Comparison of ENCODE assay signal across 5 fruit fly cellular contexts in genomic region chr2L:20829755-20830396, dm6.
TF ChIP-seq lines count a peak whose summit lies in the region.

No protein-coding gene starts in this region.

- peak; percentile 19 for TF ChIP-seq CTCF in whole organism, embryonic (GFP tag; optimal IDR thresholded peaks at IDR 0.05; lab: Kevin White, UChicago)

TF ChIP-seq in whole organism, adult, 20 proteins besides CTCF, POLR2A, EP300 and RAD21 (continues in another document):
- TF ChIP-seq CG12768 (GFP tag; optimal IDR thresholded peaks at IDR 0.05; lab: Kevin White, UChicago), result no peak
- TF ChIP-seq Crg-1 (GFP tag; optimal IDR thresholded peaks at IDR 0.05; lab: Kevin White, UChicago), result no peak
- TF ChIP-seq toe (GFP tag; optimal IDR thresholded peaks at IDR 0.05; lab: Kevin White, UChicago), result no peak
- TF ChIP-seq CG5204 (GFP tag; optimal IDR thresholded peaks at IDR 0.05; lab: Kevin White, UChicago), result no peak
- TF ChIP-seq Hr96 (GFP tag; optimal IDR thresholded peaks at IDR 0.05; lab: Kevin White, UChicago), result no peak
- TF ChIP-seq kay (GFP tag; lab: Kevin White, UChicago; ENCODE audit: borderline replicate concordance), result no peak
- TF ChIP-seq CG7045 (GFP tag; optimal IDR thresholded peaks at IDR 0.05; lab: Kevin White, UChicago), result no peak
- peak; percentile 7 for TF ChIP-seq Mnt (GFP tag; optimal IDR thresholded peaks at IDR 0.05; lab: Kevin White, UChicago)
- peak; percentile 45 for TF ChIP-seq tj (GFP tag; optimal IDR thresholded peaks at IDR 0.05; lab: Kevin White, UChicago)
- TF ChIP-seq CG1620 (GFP tag; optimal IDR thresholded peaks at IDR 0.05; lab: Kevin White, UChicago), result no peak
- peak; percentile 16 for TF ChIP-seq CG33017 (tag; optimal IDR thresholded peaks at IDR 0.05; lab: Kevin White, UChicago)
- TF ChIP-seq cnc (optimal IDR thresholded peaks at IDR 0.05; lab: Kevin White, UChicago), result no peak
- TF ChIP-seq ovo (GFP tag; optimal IDR thresholded peaks at IDR 0.05; lab: Kevin White, UChicago), result peak; percentile 9
- peak; percentile 93 for TF ChIP-seq CG14711 (tag; optimal IDR thresholded peaks at IDR 0.05; lab: Kevin White, UChicago)
- TF ChIP-seq CG7101 (tag; optimal IDR thresholded peaks at IDR 0.05; lab: Kevin White, UChicago), result peak; percentile 22
- peak; percentile 24 for TF ChIP-seq cic (GFP tag; optimal IDR thresholded peaks at IDR 0.05; lab: Kevin White, UChicago)
- peak; percentile 0 for TF ChIP-seq pad (GFP tag; optimal IDR thresholded peaks at IDR 0.05; lab: Kevin White, UChicago)
- no peak for TF ChIP-seq Clk (GFP tag; optimal IDR thresholded peaks at IDR 0.05; lab: Kevin White, UChicago)
- TF ChIP-seq bab1 (GFP tag; optimal IDR thresholded peaks at IDR 0.05; lab: Kevin White, UChicago), result peak; percentile 0

TF ChIP-seq in whole organism, embryonic, 481 proteins besides CTCF, POLR2A, EP300 and RAD21 (continues in another document):
- TF ChIP-seq CG3995 (GFP tag; optimal IDR thresholded peaks at IDR 0.05; lab: Kevin White, UChicago) (no peak), CG30020 (tag; optimal IDR thresholded peaks at IDR 0.05; lab: Kevin White, UChicago) (no peak), scrt (GFP tag; optimal IDR thresholded peaks at IDR 0.05; lab: Kevin White, UChicago) (no peak), ac (GFP tag; optimal IDR thresholded peaks at IDR 0.05; lab: Kevin White, UChicago) (no peak), ase (GFP tag; IDR thresholded peaks at IDR 0.05; lab: Robert Waterston, UW) (no peak), CG43689 (GFP tag; IDR thresholded peaks at IDR 0.05; lab: Robert Waterston, UW) (no peak), CG7271 (tag; optimal IDR thresholded peaks at IDR 0.05; lab: Kevin White, UChicago) (no peak), CG5180 (GFP tag; optimal IDR thresholded peaks at IDR 0.05; lab: Kevin White, UChicago) (no peak), HmgZ (tag; optimal IDR thresholded peaks at IDR 0.05; lab: Kevin White, UChicago) (no peak), CG6654 (GFP tag; optimal IDR thresholded peaks at IDR 0.05; lab: Kevin White, UChicago) (no peak), CG3726 (GFP tag; IDR thresholded peaks at IDR 0.05; lab: Robert Waterston, UW) (no peak), CkIIα-i1 (GFP tag; IDR thresholded peaks at IDR 0.05; lab: Robert Waterston, UW) (no peak), CG2875 (GFP tag; optimal IDR thresholded peaks at IDR 0.05; lab: Kevin White, UChicago) (no peak), emc (GFP tag; optimal IDR thresholded peaks at IDR 0.05; lab: Kevin White, UChicago) (no peak), h (optimal IDR thresholded peaks at IDR 0.05; lab: Kevin White, UChicago) (no peak), tll (GFP tag; optimal IDR thresholded peaks at IDR 0.05; lab: Kevin White, UChicago) (no peak), exex (tag; optimal IDR thresholded peaks at IDR 0.05; lab: Kevin White, UChicago) (peak; percentile 17), CG6254 (GFP tag; optimal IDR thresholded peaks at IDR 0.05; lab: Kevin White, UChicago) (no peak), her (GFP tag; optimal IDR thresholded peaks at IDR 0.05; lab: Kevin White, UChicago) (no peak), Asciz (GFP tag; optimal IDR thresholded peaks at IDR 0.05; lab: Kevin White, UChicago) (no peak)

TF ChIP-seq in whole organism, prepupa, 60 proteins besides CTCF, POLR2A, EP300 and RAD21 (continues in another document):
- TF ChIP-seq spab (GFP tag; optimal IDR thresholded peaks at IDR 0.05; lab: Kevin White, UChicago), result no peak
- TF ChIP-seq OdsH (GFP tag; optimal IDR thresholded peaks at IDR 0.05; lab: Kevin White, UChicago), result peak; percentile 24
- peak; percentile 34 for TF ChIP-seq vri (GFP tag; optimal IDR thresholded peaks at IDR 0.05; lab: Kevin White, UChicago)
- TF ChIP-seq Met (GFP tag; optimal IDR thresholded peaks at IDR 0.05; lab: Kevin White, UChicago), result peak; percentile 7
- peak; percentile 32 for TF ChIP-seq cyc (GFP tag; optimal IDR thresholded peaks at IDR 0.05; lab: Kevin White, UChicago)
- TF ChIP-seq net (GFP tag; optimal IDR thresholded peaks at IDR 0.05; lab: Kevin White, UChicago), result no peak
- TF ChIP-seq CG8119 (GFP tag; IDR thresholded peaks at IDR 0.05; lab: Robert Waterston, UW), result no peak
- no peak for TF ChIP-seq Gug (GFP tag; IDR thresholded peaks at IDR 0.05; lab: Robert Waterston, UW)
- peak; percentile 9 for TF ChIP-seq topi (GFP tag; optimal IDR thresholded peaks at IDR 0.05; lab: Kevin White, UChicago)
- TF ChIP-seq Hr4 (GFP tag; optimal IDR thresholded peaks at IDR 0.05; lab: Kevin White, UChicago), result peak; percentile 6
- peak; percentile 22 for TF ChIP-seq CG10631 (GFP tag; optimal IDR thresholded peaks at IDR 0.05; lab: Kevin White, UChicago)
- no peak for TF ChIP-seq CG10669 (GFP tag; optimal IDR thresholded peaks at IDR 0.05; lab: Kevin White, UChicago)
- peak; percentile 23 for TF ChIP-seq pdm3 (GFP tag; optimal IDR thresholded peaks at IDR 0.05; lab: Kevin White, UChicago)
- TF ChIP-seq CG31627 (GFP tag; optimal IDR thresholded peaks at IDR 0.05; lab: Kevin White, UChicago), result no peak
- no peak for TF ChIP-seq salr (GFP tag; optimal IDR thresholded peaks at IDR 0.05; lab: Kevin White, UChicago)
- TF ChIP-seq Eip75B (GFP tag; optimal IDR thresholded peaks at IDR 0.05; lab: Kevin White, UChicago), result peak; percentile 2
- peak; percentile 6 for TF ChIP-seq CG8632 (GFP tag; optimal IDR thresholded peaks at IDR 0.05; lab: Kevin White, UChicago)
- TF ChIP-seq Smox (GFP tag; optimal IDR thresholded peaks at IDR 0.05; lab: Kevin White, UChicago), result peak; percentile 18
- peak; percentile 34 for TF ChIP-seq esn (GFP tag; optimal IDR thresholded peaks at IDR 0.05; lab: Kevin White, UChicago)
- TF ChIP-seq Eip78C (GFP tag; lab: Kevin White, UChicago), result peak; percentile 50

TF ChIP-seq in whole organism, pupa, 21 proteins besides CTCF, POLR2A, EP300 and RAD21:
- TF ChIP-seq rn (GFP tag; IDR thresholded peaks at IDR 0.05; lab: Robert Waterston, UW), result no peak
- TF ChIP-seq CG4496 (GFP tag; IDR thresholded peaks at IDR 0.05; lab: Robert Waterston, UW), result peak; percentile 6; the same call in 1 of the 3 replicates
- no peak for TF ChIP-seq EcR (GFP tag; optimal IDR thresholded peaks at IDR 0.05; lab: Kevin White, UChicago)
- no peak for TF ChIP-seq CG8301 (tag; optimal IDR thresholded peaks at IDR 0.05; lab: Kevin White, UChicago)
- no peak for TF ChIP-seq CG10348 (GFP tag; IDR thresholded peaks at IDR 0.05; lab: Robert Waterston, UW)
- no peak for TF ChIP-seq D1 (tag; optimal IDR thresholded peaks at IDR 0.05; lab: Kevin White, UChicago)

TF ChIP-seq in whole organism, wandering third instar larva, 38 proteins besides CTCF, POLR2A, EP300 and RAD21:
- TF ChIP-seq Myc (optimal IDR thresholded peaks at IDR 0.05; lab: Kevin White, UChicago), result no peak
- TF ChIP-seq usp (GFP tag; optimal IDR thresholded peaks at IDR 0.05; lab: Kevin White, UChicago), result no peak
- TF ChIP-seq h (GFP tag; optimal IDR thresholded peaks at IDR 0.05; lab: Kevin White, UChicago), result peak; percentile 70
- no peak for TF ChIP-seq Rel (GFP tag; optimal IDR thresholded peaks at IDR 0.05; lab: Kevin White, UChicago)
- TF ChIP-seq Rel (tag; optimal IDR thresholded peaks at IDR 0.05; lab: Kevin White, UChicago), result peak; percentile 94
- no peak for TF ChIP-seq sv (GFP tag; optimal IDR thresholded peaks at IDR 0.05; lab: Kevin White, UChicago)
- peak; percentile 55 for TF ChIP-seq brk (GFP tag; optimal IDR thresholded peaks at IDR 0.05; lab: Kevin White, UChicago)
- TF ChIP-seq HLH106 (tag; optimal IDR thresholded peaks at IDR 0.05; lab: Kevin White, UChicago), result peak; percentile 39
- no peak for TF ChIP-seq Mio (GFP tag; optimal IDR thresholded peaks at IDR 0.05; lab: Kevin White, UChicago)
- peak; percentile 52 for TF ChIP-seq OdsH (GFP tag; optimal IDR thresholded peaks at IDR 0.05; lab: Kevin White, UChicago)
- no peak for TF ChIP-seq jim (GFP tag; optimal IDR thresholded peaks at IDR 0.05; lab: Kevin White, UChicago)
- TF ChIP-seq Dif (GFP tag; optimal IDR thresholded peaks at IDR 0.05; lab: Kevin White, UChicago; ENCODE audit: partially characterized antibody), result peak; percentile 0
- peak; percentile 27 for TF ChIP-seq fru (GFP tag; optimal IDR thresholded peaks at IDR 0.05; lab: Kevin White, UChicago)
- TF ChIP-seq foxo (GFP tag; optimal IDR thresholded peaks at IDR 0.05; lab: Kevin White, UChicago), result peak in 1 of 2 experiments; percentile 49
- no peak for TF ChIP-seq CrebA (GFP tag; optimal IDR thresholded peaks at IDR 0.05; lab: Kevin White, UChicago; ENCODE audit: borderline replicate concordance)
- no peak for TF ChIP-seq tai (GFP tag; optimal IDR thresholded peaks at IDR 0.05; lab: Kevin White, UChicago)
- TF ChIP-seq ey (GFP tag; optimal IDR thresholded peaks at IDR 0.05; lab: Kevin White, UChicago), result peak; percentile 0
- peak; percentile 56 for TF ChIP-seq sage (GFP tag; optimal IDR thresholded peaks at IDR 0.05; lab: Kevin White, UChicago)
- peak; percentile 38 for TF ChIP-seq Hr83 (GFP tag; optimal IDR thresholded peaks at IDR 0.05; lab: Kevin White, UChicago; ENCODE audit: poor library complexity, severe bottlenecking)
- TF ChIP-seq br (GFP tag; optimal IDR thresholded peaks at IDR 0.05; lab: Kevin White, UChicago), result peak; percentile 35
- no peak for TF ChIP-seq N (GFP tag; optimal IDR thresholded peaks at IDR 0.05; lab: Kevin White, UChicago)
- peak; percentile 25 for TF ChIP-seq rgr (GFP tag; optimal IDR thresholded peaks at IDR 0.05; lab: Kevin White, UChicago)
- TF ChIP-seq Hnf4 (GFP tag; optimal IDR thresholded peaks at IDR 0.05; lab: Kevin White, UChicago), result peak; percentile 22
